Worm (Caenorhabditis elegans) whole organism, late embryonic: ENCODE measurements around the gene F07C6.4.

Source experiments
- F13H6.1 ChIP-seq: sonication (generic microtip); optimal IDR thresholded peaks from 2 replicates; lab custom pipeline; 2016; ENCODE audit warnings: missing genetic modification characterization, missing compliant biosample characterization
- Y22D7AL.16 ChIP-seq: sonication (generic microtip); optimal IDR thresholded peaks from 2 replicates; lab custom pipeline; 2016; ENCODE audit warnings: missing genetic modification characterization, missing compliant biosample characterization
- ceh-31 ChIP-seq: sonication (generic microtip); optimal IDR thresholded peaks from 2 replicates; lab custom pipeline; 2016; ENCODE audit warnings: missing genetic modification characterization, missing compliant biosample characterization
- madf-2 ChIP-seq: sonication (generic microtip); optimal IDR thresholded peaks from 2 replicates; lab custom pipeline; 2017; ENCODE audit warnings: missing genetic modification characterization, missing compliant biosample characterization
- pqm-1 ChIP-seq: sonication (generic microtip); optimal IDR thresholded peaks from 2 replicates; lab custom pipeline; 2016; ENCODE audit warnings: missing genetic modification characterization, missing compliant biosample characterization
- rnt-1 ChIP-seq: sonication (generic microtip); optimal IDR thresholded peaks from 2 replicates; lab custom pipeline; 2016; ENCODE audit warnings: missing genetic modification characterization, missing compliant biosample characterization
- tbx-2 ChIP-seq: sonication (generic microtip); optimal IDR thresholded peaks from 2 replicates; lab custom pipeline; 2016; ENCODE audit warnings: missing genetic modification characterization, missing compliant biosample characterization

DNA sequence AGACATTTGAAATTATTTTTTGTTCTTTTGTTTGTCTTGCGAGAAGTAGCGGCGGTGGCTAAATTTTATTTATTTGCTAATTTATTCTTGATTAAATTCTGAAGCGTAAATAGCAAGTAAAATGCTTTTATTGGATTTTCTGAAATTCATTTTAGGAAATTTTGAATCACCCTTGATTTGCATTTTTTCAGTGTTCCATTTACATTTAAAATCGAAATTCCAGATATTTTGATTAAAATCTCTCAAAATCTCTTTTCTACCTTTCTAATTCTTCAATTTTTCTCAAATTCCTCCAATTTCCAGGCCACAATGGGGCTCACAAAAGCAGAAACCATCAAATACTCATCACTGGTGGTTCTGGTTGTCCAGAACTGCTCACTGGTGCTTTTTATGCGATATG, 49.5 kb downstream of the F07C6.4 start, which contains the start of gene nstp-5:
- TF ChIP-seq ceh-31: no peak
- TF ChIP-seq madf-2 (tag; lab: Kevin White, UChicago): no peak
- TF ChIP-seq tbx-2 (tag; lab: Kevin White, UChicago): no peak
- TF ChIP-seq pqm-1 (tag; lab: Kevin White, UChicago): no peak
- no peak for TF ChIP-seq F13H6.1
- no peak for TF ChIP-seq Y22D7AL.16 (tag; lab: Kevin White, UChicago)
- TF ChIP-seq rnt-1 (tag; lab: Kevin White, UChicago): no peak
